Fruit fly (Drosophila melanogaster) whole organism, larva: ENCODE measurements around the gene CG4328.

Experiments
- noc ChIP-seq: fragments of 200-800 bp; sonication (Bioruptor generic); optimal IDR thresholded peaks from 3 replicates; lab custom pipeline; 2019; ENCODE audit warnings: missing biosample characterization, mild to moderate bottlenecking, missing genetic modification characterization, moderate library complexity

Gene CG4328

DNA sequence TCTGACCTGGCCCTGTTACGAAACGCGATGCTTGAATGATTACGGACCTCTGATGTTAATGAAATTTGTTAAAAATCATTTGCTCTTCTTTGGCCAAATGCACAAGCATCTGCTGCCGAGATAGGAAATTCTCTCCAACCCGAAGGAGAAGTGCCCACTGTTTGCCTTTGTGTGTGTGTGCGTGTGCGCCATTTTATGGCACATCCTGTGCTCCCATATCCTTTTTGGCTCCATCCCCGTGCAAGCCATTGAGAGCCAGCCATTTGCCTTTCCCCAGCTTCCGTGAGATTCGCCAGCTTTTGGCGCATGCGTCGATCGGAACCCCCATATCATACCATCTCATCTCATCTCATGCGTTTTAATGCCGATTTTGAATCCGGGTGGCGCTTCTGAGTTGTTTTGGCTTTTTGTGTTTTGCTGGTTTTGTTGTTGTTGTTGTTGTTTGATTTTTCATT is at the start of gene CG4328:
CG4328 (minus strand) TSS at position 51 of the 455 bp plus-strand sequence.
- no peak for TF ChIP-seq noc (tag; lab: Kevin White, UChicago)

DNA sequence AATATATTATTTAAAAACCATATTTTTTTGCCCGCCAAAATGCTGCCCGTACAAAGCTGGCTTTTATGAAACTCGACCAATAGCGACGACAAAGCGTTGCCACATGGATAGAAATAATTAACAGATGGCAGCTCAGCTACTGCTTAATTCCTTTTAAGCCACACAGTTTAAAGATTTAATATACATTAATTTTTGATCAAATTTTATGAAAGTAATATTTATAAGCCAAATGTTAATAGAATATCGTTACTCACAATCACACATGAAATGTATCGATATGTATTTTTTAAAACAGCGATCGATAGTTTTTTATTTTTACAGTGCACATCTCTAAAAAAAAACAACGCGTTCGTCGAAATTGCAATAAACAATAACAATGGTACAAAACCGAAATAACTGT is 40.4 kb upstream of the CG4328 start, which contains the start of gene CG10418:
CG10418 (plus strand) TSS at position 338 of the 400 bp plus-strand sequence.
- TF ChIP-seq noc (tag; lab: Kevin White, UChicago), result no peak

DNA sequence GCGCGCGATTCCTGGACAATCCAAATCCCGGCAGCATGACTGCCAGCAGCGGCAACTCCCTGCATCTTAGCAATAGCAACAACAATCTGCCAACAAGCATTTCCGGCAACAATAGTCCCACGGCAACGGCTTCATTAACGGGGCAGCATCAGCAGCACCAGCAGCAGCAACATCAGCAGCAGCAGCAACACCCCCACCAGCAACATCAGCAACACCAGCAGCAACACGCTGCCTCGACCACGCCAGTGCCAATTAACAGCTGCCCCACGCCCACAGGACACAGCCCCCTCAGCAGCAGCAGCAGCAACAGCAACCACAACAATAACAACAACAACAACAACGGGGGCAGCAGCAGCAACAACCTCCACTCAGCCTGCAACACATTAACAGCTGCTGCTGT is 33.6 kb upstream of the CG4328 start:
- TF ChIP-seq noc (tag; lab: Kevin White, UChicago), result no peak

DNA sequence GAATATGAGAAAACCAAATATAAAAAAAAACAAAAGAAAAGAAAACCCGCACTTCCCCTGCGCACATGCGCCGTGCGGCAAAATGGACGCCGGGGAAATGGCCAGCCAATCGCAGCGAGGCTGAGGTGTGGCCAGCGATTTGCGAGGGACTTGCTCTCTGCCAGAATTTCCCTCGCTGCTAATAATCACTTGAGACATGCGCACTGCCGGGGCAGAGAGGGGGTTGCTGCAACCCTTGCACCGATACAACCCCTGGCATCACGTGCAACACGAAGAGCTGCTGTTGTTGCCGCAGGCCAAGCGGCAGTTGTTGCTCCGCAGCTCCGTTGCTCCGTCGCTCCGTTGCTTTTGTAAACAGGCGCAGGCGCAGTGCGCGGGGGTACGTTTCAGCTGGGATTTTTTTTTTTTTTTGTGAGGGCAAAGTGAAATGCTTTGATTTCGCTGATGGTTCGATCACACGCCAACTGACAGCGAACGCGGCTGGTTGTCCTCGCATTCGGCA is 32.9 kb upstream of the CG4328 start, which contains the start of gene Lmx1a:
Lmx1a (plus strand) TSS at position 452 of the 502 bp plus-strand sequence.
- no peak for TF ChIP-seq noc (tag; lab: Kevin White, UChicago)

DNA sequence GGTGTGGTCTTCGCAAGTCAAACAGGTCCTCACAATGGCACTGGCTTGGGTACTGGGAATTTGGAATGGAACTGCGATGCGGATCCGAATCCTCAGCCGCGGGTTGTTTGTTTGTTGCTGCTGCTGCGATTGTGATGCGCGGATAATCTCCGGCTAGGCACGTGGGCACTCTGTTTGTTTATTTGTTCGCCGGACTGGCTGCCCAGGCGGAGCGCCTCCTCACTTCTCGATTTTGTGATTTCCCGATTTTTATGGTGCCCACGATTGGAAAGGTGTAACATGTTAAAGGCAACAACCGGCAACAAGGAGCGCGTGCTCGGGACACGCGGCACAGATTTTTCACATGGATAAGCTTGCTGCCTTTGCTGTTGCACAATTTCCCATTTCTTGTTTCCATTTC is 23.9 kb upstream of the CG4328 start:
- no peak for TF ChIP-seq noc (tag; lab: Kevin White, UChicago)

DNA sequence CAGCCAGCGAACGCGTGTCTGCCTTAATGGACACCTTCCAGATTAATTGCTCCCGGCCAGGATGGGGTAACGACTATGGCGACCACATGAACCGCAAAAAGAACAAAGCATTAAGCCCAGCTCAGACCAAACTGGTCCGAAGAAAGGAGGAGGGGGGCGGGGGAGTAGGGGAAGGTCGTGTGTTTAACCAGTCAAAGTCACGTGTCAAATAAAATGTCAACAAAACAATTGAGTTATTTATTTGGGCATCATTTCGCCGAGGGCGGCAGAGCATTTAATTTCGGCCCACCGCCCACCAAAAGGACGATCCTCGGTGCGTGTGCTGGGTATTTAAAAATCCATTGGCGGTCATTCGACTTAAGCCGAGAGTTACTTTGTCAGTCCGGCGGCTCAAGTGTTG is 17.4 kb upstream of the CG4328 start:
- no peak for TF ChIP-seq noc (tag; lab: Kevin White, UChicago)

DNA sequence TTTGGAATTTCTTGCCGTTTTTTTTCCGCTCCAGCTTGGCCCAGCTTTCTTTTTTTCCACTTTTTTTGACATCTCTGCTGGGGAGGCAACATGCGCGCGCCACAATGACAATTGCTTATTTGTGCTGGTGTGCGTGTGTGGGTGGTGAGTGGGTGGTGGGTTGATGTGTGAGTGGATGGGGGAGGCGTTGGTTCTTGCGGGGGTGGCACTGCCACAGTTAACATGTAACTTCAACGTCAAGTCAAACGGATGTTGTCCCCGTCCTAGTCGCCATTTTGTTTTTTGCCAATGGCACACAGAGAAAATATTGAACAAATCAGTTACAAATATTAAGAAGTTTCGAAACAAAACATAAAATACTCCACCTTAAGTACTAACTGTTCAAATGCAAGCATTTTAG is 14.6 kb upstream of the CG4328 start, which contains the start of gene CG44355:
CG44355 (plus strand) TSS at position 301 of the 400 bp plus-strand sequence.
- no peak for TF ChIP-seq noc (tag; lab: Kevin White, UChicago)

DNA sequence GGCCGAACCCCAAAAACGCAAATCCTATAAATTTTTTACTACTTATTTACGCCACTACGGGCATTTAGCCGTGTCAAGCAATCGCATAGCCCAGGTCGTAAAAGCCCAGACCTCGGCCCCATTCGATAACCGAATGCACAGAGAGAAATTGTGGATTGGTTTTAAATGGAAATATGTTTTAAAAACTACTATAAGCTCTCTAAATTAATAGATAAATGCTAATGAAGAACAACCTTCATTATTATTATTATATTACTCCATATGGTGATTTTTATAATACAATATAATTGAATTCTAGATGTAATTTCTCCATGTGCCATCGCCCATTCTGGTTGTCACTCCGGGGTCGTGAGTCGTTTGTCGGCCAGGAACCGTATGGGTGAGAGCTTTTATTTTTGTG is 10.0 kb upstream of the CG4328 start:
- TF ChIP-seq noc (tag; lab: Kevin White, UChicago), result no peak

DNA sequence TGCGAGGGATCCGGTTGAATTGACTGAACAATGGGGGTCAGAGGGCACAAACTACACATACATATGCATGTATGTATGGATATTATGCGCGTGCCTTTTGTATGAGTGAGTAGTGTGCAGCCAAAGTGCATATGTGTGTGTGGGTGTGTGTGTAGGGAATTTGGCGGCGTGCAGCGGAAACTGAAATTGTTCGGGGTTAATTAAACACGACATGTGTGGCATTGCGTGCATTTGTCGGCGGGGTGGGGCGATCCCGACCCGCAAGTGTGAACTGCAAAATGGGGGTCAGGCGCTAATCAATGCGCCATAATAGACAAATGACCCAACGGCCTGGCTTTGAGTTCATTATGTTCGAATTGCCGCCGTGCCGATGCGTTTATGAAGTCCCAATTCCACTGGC is 2.2 kb upstream of the CG4328 start:
- TF ChIP-seq noc (tag; lab: Kevin White, UChicago), result no peak

DNA sequence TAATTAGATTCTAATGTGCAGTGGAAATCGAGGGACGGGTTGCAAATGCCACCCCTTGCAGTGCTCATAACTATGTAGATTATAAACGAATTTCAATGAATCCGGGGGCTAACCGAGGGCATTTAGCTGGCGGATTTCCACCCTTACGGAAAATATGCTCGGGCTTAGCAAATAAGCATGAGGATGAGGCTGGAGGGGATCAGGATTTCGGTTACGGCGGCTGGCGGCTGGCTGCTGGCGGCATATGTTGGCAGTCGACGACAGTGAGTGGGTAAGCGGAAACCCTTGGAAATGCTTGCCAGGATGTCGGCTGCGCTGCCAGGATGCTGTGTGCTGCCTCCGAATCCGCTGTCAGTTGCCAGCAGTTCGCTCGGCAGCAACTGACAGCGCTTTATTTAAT is 1.3 kb downstream of the CG4328 start:
- no peak for TF ChIP-seq noc (tag; lab: Kevin White, UChicago)

DNA sequence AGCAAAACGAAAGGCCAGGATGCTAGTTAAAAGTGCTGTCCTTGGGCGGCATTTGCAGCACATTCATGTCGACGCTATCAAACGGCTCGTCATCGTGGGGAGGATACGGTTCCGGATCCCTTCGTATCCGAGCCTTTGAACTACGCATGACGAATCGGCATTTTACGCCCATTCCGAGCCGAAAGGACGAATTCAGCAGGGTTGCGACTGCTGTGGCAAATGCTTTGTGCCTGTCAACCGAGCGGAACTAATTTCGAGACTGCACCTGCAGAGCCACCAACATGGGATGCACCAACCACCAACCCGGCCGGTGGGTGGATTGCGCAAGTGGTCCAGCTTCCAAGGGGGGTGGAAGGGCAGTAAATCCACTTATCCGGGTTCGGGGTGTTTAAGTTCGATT is 5.4 kb downstream of the CG4328 start:
- TF ChIP-seq noc (tag; lab: Kevin White, UChicago), result no peak

DNA sequence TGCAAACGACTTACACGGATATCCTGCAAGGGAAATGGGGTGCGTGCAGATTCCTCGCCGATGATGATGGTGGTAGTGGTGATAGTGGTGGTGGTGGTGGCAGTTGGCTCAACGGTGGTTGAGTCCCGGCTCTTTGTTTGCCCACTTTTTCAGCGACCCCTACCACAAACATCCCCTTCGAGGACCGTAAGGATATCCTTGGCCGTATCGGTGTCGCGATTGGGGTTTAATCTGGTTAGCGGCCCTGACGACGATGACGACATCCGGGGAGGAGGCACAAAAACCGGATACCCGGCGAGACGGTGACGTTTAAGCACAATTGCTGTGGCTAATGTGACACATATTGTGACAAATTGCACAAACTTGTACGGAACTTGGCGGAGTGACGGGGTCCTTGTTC is 6.3 kb downstream of the CG4328 start:
- TF ChIP-seq noc (tag; lab: Kevin White, UChicago), result no peak

DNA sequence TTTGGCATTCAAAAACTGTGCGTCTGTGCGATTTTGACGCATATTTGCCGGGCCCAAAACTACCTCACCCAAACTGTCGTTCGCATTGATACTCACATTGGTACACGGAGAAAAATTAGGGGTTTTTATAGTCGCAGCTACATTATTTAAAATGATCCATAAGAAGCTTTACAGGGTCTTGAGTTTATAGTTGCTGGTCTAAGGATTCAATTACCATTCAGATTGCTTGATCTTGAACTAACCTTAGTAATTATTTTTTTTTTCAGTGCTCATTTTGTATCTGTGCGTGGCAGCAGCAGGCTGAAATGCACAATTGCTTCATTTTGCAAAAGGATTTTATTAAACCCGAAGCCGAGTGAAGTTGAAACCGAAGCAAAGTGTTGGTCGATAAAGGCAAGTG is 8.6 kb downstream of the CG4328 start:
- no peak for TF ChIP-seq noc (tag; lab: Kevin White, UChicago)

DNA sequence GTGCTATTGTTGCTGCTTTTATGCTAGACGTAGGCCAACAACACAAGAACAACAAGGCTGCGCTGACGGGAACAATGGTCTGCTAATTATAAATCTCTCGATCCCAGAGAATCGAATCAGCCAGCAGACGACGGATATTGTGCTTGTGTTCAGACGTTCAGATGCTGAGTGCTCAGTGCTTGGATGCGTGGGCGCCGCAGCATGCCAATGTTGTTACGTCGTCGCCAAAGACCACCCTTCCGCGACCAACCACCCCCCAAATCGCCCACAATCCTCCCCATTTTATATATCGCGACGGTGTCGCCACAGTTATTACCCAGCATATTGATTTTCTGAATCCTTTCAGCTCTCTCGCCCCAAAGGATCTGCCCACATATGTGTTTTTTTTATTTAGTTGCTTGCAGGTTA is 18.0 kb downstream of the CG4328 start:
- no peak for TF ChIP-seq noc (tag; lab: Kevin White, UChicago)

DNA sequence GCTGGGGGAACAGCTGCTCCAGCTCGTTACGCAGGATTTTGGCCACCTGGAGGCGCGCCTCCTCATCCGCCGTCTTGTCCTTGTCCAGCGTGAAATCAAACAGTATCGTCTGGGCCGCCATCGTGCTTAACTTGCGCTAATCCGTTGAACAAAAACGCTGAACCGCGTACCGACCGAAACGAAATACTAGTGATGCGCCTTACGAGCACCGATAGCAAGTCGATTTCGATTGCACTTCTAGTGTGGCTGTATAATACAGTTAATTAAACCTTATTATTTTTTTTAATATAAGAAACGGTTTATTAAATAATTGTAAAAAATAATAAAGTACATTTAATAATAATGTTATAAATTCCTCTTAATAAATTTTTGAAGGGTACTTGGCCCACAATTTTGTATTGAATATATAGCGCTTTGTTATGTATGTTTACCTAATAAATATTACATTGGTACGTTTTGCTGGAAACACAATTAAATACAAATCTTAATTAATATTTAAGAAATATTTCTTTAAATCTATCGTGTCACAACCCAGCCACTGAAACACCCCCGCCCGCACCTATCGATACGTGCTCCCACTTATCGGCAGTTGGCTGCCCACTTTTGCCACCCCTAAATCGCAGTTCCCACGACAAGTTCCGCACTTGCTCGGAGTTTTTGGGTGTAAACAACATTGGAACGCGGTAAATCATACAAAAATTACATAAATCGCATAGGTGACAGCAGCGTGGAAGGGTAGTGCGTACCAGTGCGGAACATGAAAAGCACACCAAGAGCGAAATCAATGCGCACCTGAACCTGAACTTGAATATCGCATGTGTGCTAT is 18.7 kb downstream of the CG4328 start, which contains the start of the genes Sms and INPP5E:
Sms (minus strand) TSS at position 198 of the 826 bp plus-strand sequence.
INPP5E (plus strand) TSS at position 602 of the 826 bp plus-strand sequence.
- no peak for TF ChIP-seq noc (tag; lab: Kevin White, UChicago)

DNA sequence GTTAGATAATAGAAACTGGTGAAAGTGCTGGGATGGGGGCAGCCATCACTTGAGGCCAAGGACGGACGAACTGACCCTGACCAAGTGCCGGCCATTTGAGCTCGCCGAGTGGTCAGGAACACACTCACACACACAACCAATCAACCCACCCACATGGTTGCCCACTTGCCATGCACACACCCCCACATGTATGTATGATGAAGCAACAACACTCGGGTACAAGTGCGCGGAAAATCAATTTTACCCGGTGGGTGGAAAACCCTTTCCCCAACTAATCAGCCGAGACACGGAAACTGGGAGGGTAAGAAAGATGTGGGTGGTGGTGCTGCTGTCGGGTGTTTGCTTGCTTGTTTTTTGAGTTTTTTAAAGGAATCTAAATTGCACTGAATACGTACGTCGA is 19.4 kb downstream of the CG4328 start:
- TF ChIP-seq noc (tag; lab: Kevin White, UChicago), result no peak
